Worm (Caenorhabditis elegans): Measurements from ENCODE around the gene mom-1.
A peak's percentile ranks its signal among the peaks of the same experiment; 100 is the strongest.

Gene mom-1

ce11 chrX:6250272-6250752, 42.6 kb upstream of the mom-1 start:
- peak; percentile 44 for TF ChIP-seq nhr-25 (tag; optimal IDR thresholded peaks at IDR 0.05)
- TF ChIP-seq ama-1 (optimal IDR thresholded peaks at IDR 0.05): no peak
- TF ChIP-seq daf-12 (tag; optimal IDR thresholded peaks at IDR 0.05): no peak
- TF ChIP-seq unc-39 (tag; optimal IDR thresholded peaks at IDR 0.05): no peak
- TF ChIP-seq aly-2 (tag; optimal IDR thresholded peaks at IDR 0.05): no peak
- no peak for TF ChIP-seq lsy-12 (tag; optimal IDR thresholded peaks at IDR 0.05)
- peak; percentile 40 for TF ChIP-seq nfya-1 (tag; optimal IDR thresholded peaks at IDR 0.05; ENCODE audit: insufficient read depth)
- no peak for TF ChIP-seq lin-39 (tag; optimal IDR thresholded peaks at IDR 0.05)
- no peak for TF ChIP-seq ceh-82 (tag; optimal IDR thresholded peaks at IDR 0.05)
- peak; percentile 0 for TF ChIP-seq tbx-2 (tag; optimal IDR thresholded peaks at IDR 0.05)
- TF ChIP-seq mml-1 (tag; optimal IDR thresholded peaks at IDR 0.05): no peak
- no peak for TF ChIP-seq nhr-67 (tag; optimal IDR thresholded peaks at IDR 0.05)
- no peak for TF ChIP-seq ztf-4 (tag; optimal IDR thresholded peaks at IDR 0.05)
- TF ChIP-seq elt-2 (tag; optimal IDR thresholded peaks at IDR 0.05): peak; percentile 84
- TF ChIP-seq sea-2 (GFP tag; optimal IDR thresholded peaks at IDR 0.05): no peak
- no peak for TF ChIP-seq ztf-11 (tag; optimal IDR thresholded peaks at IDR 0.05)
- peak; percentile 18 for TF ChIP-seq pqm-1 (tag; optimal IDR thresholded peaks at IDR 0.05)
- peak; percentile 71 for TF ChIP-seq nhr-23 (tag; optimal IDR thresholded peaks at IDR 0.05)
- no peak for TF ChIP-seq nhr-76 (tag; optimal IDR thresholded peaks at IDR 0.05)
- TF ChIP-seq pha-4 (tag; optimal IDR thresholded peaks at IDR 0.05): peak; percentile 60
- no peak for TF ChIP-seq mdl-1 (tag; optimal IDR thresholded peaks at IDR 0.05)
- peak in 1 of 3 experiments; percentile 46 for TF ChIP-seq elt-3 (tag; optimal IDR thresholded peaks at IDR 0.05)
- no peak for TF ChIP-seq nhr-28 (tag; optimal IDR thresholded peaks at IDR 0.05)
- peak; percentile 1 for TF ChIP-seq R02D3.7 (tag; optimal IDR thresholded peaks at IDR 0.05)
- peak; percentile 44 for TF ChIP-seq unc-62 (GFP tag; optimal IDR thresholded peaks at IDR 0.05)
- no peak for TF ChIP-seq elt-1 (tag; optimal IDR thresholded peaks at IDR 0.05)

ce11 chrX:6250866-6251265, 42.0 kb upstream of the mom-1 start:
- TF ChIP-seq fkh-10 (GFP tag; optimal IDR thresholded peaks at IDR 0.05) (peak; percentile 64), elt-2 (tag; optimal IDR thresholded peaks at IDR 0.05) (no peak)

ce11 chrX:6251321-6251720, 41.6 kb upstream of the mom-1 start:
- TF ChIP-seq ztf-11 (tag; optimal IDR thresholded peaks at IDR 0.05) (no peak), skn-1 (tag; optimal IDR thresholded peaks at IDR 0.05) (no peak), ZK546.5 (tag; optimal IDR thresholded peaks at IDR 0.05) (no peak), nhr-23 (tag; optimal IDR thresholded peaks at IDR 0.05) (peak; percentile 14)

DNA sequence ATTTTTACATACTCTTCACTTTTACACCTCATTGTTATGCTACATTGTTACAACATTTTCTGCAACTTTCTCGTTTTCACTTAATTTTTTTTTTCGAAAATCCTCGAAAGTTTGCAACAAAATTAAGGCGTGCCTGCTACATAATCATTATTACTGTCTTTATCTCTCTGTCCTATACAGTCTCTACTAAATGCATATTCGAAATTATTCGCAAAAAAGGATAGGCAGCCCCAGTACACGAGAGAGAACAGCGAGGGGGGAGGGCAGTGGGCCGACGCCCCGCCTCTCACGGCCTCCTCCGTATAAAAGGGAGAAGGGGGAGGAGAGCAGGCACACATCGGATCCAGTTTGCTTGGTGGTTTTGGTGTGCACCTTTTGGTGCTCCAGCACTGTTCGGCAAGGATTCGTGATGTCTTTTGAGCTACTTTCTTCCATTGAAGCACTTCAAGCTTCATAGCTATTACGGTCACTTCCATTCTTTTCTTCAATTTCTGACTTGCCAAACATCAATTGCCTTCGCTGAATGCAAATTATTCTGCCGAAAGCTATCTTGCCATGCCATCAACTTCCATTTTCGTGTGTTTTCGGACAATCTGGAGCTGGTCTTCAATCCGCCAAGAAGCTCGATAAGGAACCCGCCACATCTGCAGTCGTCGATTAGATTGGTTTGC, 40.8 kb upstream of the mom-1 start:
- TF ChIP-seq ceh-82 (tag; optimal IDR thresholded peaks at IDR 0.05) (no peak), lin-39 (tag; optimal IDR thresholded peaks at IDR 0.05) (peak; percentile 28), skn-1 (tag; optimal IDR thresholded peaks at IDR 0.05) (no peak), ceh-28 (tag; optimal IDR thresholded peaks at IDR 0.05) (no peak), zag-1 (tag; optimal IDR thresholded peaks at IDR 0.05) (no peak), ceh-16 (tag; optimal IDR thresholded peaks at IDR 0.05) (no peak), ama-1 (optimal IDR thresholded peaks at IDR 0.05) (peak; percentile 99), jun-1 (tag; optimal IDR thresholded peaks at IDR 0.05) (peak; percentile 6), lin-15B (tag; optimal IDR thresholded peaks at IDR 0.05) (no peak), ztf-4 (tag; optimal IDR thresholded peaks at IDR 0.05) (no peak), fos-1 (tag; optimal IDR thresholded peaks at IDR 0.05) (no peak), ceh-9 (tag; optimal IDR thresholded peaks at IDR 0.05) (no peak), snpc-4 (tag; optimal IDR thresholded peaks at IDR 0.05) (no peak), mml-1 (tag; optimal IDR thresholded peaks at IDR 0.05) (no peak), unc-62 (GFP tag; optimal IDR thresholded peaks at IDR 0.05) (no peak), pqm-1 (tag; optimal IDR thresholded peaks at IDR 0.05) (peak; percentile 35), elt-2 (tag; optimal IDR thresholded peaks at IDR 0.05) (peak; percentile 47), pha-4 (tag; optimal IDR thresholded peaks at IDR 0.05) (no peak), ztf-11 (tag; optimal IDR thresholded peaks at IDR 0.05) (no peak), sea-2 (GFP tag; optimal IDR thresholded peaks at IDR 0.05) (no peak), nfya-1 (tag; optimal IDR thresholded peaks at IDR 0.05; ENCODE audit: insufficient read depth) (peak; percentile 44), fkh-10 (GFP tag; optimal IDR thresholded peaks at IDR 0.05) (no peak), nhr-67 (tag; optimal IDR thresholded peaks at IDR 0.05) (no peak), aly-2 (tag; optimal IDR thresholded peaks at IDR 0.05) (no peak), elt-3 (tag; optimal IDR thresholded peaks at IDR 0.05) (peak in 1 of 3 experiments; percentile 32), nhr-25 (tag; optimal IDR thresholded peaks at IDR 0.05) (no peak), hmg-11 (tag; optimal IDR thresholded peaks at IDR 0.05) (peak; percentile 52), unc-39 (tag; optimal IDR thresholded peaks at IDR 0.05) (no peak), daf-12 (tag; optimal IDR thresholded peaks at IDR 0.05) (no peak), ZK546.5 (tag; optimal IDR thresholded peaks at IDR 0.05) (no peak), R02D3.7 (tag; optimal IDR thresholded peaks at IDR 0.05) (peak; percentile 22), egl-5 (tag; optimal IDR thresholded peaks at IDR 0.05) (no peak), nhr-28 (tag; optimal IDR thresholded peaks at IDR 0.05) (no peak), nhr-11 (tag; optimal IDR thresholded peaks at IDR 0.05) (no peak), elt-1 (tag; optimal IDR thresholded peaks at IDR 0.05) (no peak), tbx-2 (tag; optimal IDR thresholded peaks at IDR 0.05) (peak; percentile 16), nhr-237 (tag; optimal IDR thresholded peaks at IDR 0.05) (no peak), nhr-76 (tag; optimal IDR thresholded peaks at IDR 0.05) (no peak), nhr-77 (tag; optimal IDR thresholded peaks at IDR 0.05) (no peak), eor-1 (tag; optimal IDR thresholded peaks at IDR 0.05) (no peak)
